Worm (Caenorhabditis elegans): ENCODE data around the gene C35B1.9.
"Not testable (repeated sequence)": the region's sequence is repeated elsewhere in the genome, so short reads cannot be mapped to it uniquely, and the experiment has no call there.

DNA sequence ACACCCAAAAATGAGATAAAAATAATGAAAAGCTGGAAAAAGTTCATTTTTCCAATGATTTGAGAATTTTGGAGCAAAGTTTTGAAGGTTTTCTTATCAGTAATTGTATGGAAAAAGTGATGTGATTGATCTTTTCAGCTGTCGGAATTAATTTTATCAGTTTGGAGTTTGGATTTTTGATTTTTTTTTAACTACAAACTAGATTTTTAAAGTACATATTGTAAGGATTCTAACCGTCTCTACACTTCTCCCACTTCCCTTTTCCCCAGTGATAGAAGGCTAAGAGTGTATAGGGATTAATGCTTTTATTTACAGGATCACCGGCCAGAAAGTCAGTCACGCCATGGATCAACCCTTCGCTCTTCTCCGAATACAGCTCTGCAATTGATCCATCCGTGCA, 44.9 kb upstream of the C35B1.9 start, which contains the start of gene F49F1.7:
- TF ChIP-seq ama-1 (optimal IDR thresholded peaks at IDR 0.05); flt-1 (GFP tag; IDR thresholded peaks at IDR 0.05); hnd-1 (tag; optimal IDR thresholded peaks at IDR 0.05); pes-1 (GFP tag; IDR thresholded peaks at IDR 0.05); ceh-36 (tag; optimal IDR thresholded peaks at IDR 0.05); B0310.2 (tag; optimal IDR thresholded peaks at IDR 0.05); hmbx-1 (tag; optimal IDR thresholded peaks at IDR 0.05); tbx-11 (GFP tag; IDR thresholded peaks at IDR 0.05): not testable (repeated sequence)

Data from whole organism, early embryonic.